Fruit fly (Drosophila melanogaster) whole organism, embryonic: ENCODE results near the gene Tcs6.
A peak's percentile ranks its signal among the peaks of the same experiment; 100 is the strongest.

Experiments used
- Antp ChIP-seq: fragments of 200-800 bp; sonication (Bioruptor generic); optimal IDR thresholded peaks from 3 replicates; lab custom pipeline; 2016; ENCODE audit warnings: missing biosample characterization, missing genetic modification characterization
- Asciz ChIP-seq: fragments of 200-800 bp; sonication (Bioruptor generic); optimal IDR thresholded peaks from 2 replicates; lab custom pipeline; 2017; ENCODE audit warnings: missing biosample characterization, mild to moderate bottlenecking, missing genetic modification characterization, missing genetic modification reagents
- CG10366 ChIP-seq: fragments of 200-800 bp; sonication (Bioruptor generic); IDR thresholded peaks from 2 replicates; pipeline ENCODE4 v1.3.6; 2022; ENCODE audit warnings: missing biosample characterization, missing genetic modification characterization
- CG10959 ChIP-seq: fragments of 200-800 bp; sonication (Bioruptor generic); IDR thresholded peaks from 2 replicates; pipeline ENCODE4 v1.3.6; 2022; ENCODE audit warnings: missing biosample characterization, missing genetic modification characterization
- CG11560 ChIP-seq: fragments of 200-800 bp; sonication (Bioruptor generic); IDR thresholded peaks from 3 replicates; pipeline ENCODE4 v1.3.6; 2022; ENCODE audit warnings: missing biosample characterization, missing genetic modification characterization
- CG12769 ChIP-seq: fragments of 200-800 bp; sonication (Bioruptor generic); optimal IDR thresholded peaks from 2 replicates; lab custom pipeline; 2019; ENCODE audit warnings: missing biosample characterization, mild to moderate bottlenecking, missing genetic modification characterization, moderate library complexity
- CG13287 ChIP-seq: fragments of 200-800 bp; sonication (Bioruptor generic); IDR thresholded peaks from 2 replicates; pipeline ENCODE4 v1.3.6; 2022; ENCODE audit warnings: missing biosample characterization, missing genetic modification characterization; ENCODE audit not compliant: partially characterized antibody
- CG13894 ChIP-seq: fragments of 200-800 bp; sonication (Bioruptor generic); optimal IDR thresholded peaks from 3 replicates; lab custom pipeline; 2018; ENCODE audit warnings: missing biosample characterization, mild to moderate bottlenecking, missing genetic modification characterization, moderate library complexity
- CG15479 ChIP-seq: fragments of 200-800 bp; sonication (Bioruptor generic); optimal IDR thresholded peaks from 3 replicates; lab custom pipeline; 2019; ENCODE audit warnings: missing biosample characterization, mild to moderate bottlenecking, missing genetic modification characterization, moderate library complexity
- CG15696 ChIP-seq: fragments of 200-800 bp; sonication (Bioruptor generic); optimal IDR thresholded peaks from 2 replicates; lab custom pipeline; 2019; ENCODE audit warnings: missing biosample characterization, mild to moderate bottlenecking, missing genetic modification characterization, moderate library complexity
- CG16815 ChIP-seq: fragments of 200-800 bp; sonication (Bioruptor generic); optimal IDR thresholded peaks from 3 replicates; lab custom pipeline; 2017; ENCODE audit warnings: missing biosample characterization, mild to moderate bottlenecking, missing genetic modification characterization
- CG17328 ChIP-seq: fragments of 200-800 bp; sonication (Bioruptor generic); IDR thresholded peaks from 2 replicates; pipeline ENCODE4 v1.3.6; 2022; ENCODE audit warnings: missing biosample characterization, missing genetic modification characterization
- CG17612 ChIP-seq: fragments of 200-800 bp; sonication (Bioruptor generic); IDR thresholded peaks from 2 replicates; pipeline ENCODE4 v1.3.6; 2022; ENCODE audit warnings: missing biosample characterization, missing genetic modification characterization
- CG31365 ChIP-seq: fragments of 200-800 bp; sonication (Bioruptor generic); optimal IDR thresholded peaks from 2 replicates; lab custom pipeline; 2018; ENCODE audit warnings: missing biosample characterization, mild to moderate bottlenecking, missing genetic modification characterization
- CG3838 ChIP-seq: fragments of 200-800 bp; sonication (Bioruptor generic); optimal IDR thresholded peaks from 3 replicates; lab custom pipeline; 2016; ENCODE audit warnings: missing biosample characterization, missing genetic modification characterization
- CG4424 ChIP-seq: fragments of 200-800 bp; sonication (Bioruptor generic); optimal IDR thresholded peaks from 3 replicates; lab custom pipeline; 2016; ENCODE audit warnings: missing biosample characterization, missing genetic modification characterization
- CG6689 ChIP-seq: fragments of 200-800 bp; sonication (Bioruptor generic); IDR thresholded peaks from 2 replicates; pipeline ENCODE4 v1.3.6; 2022; ENCODE audit warnings: missing biosample characterization, missing genetic modification characterization
- CG8359 ChIP-seq: fragments of 200-800 bp; sonication (Bioruptor generic); optimal IDR thresholded peaks from 2 replicates; lab custom pipeline; 2017; ENCODE audit warnings: missing biosample characterization, mild to moderate bottlenecking, missing genetic modification characterization, borderline replicate concordance
- Dip2 ChIP-seq: fragments of 200-800 bp; sonication (Bioruptor generic); IDR thresholded peaks from 2 replicates; pipeline ENCODE4 v1.3.6; 2022; ENCODE audit warnings: missing biosample characterization, missing genetic modification characterization
- Gug ChIP-seq: fragments of 200-800 bp; sonication (Bioruptor generic); IDR thresholded peaks from 4 replicates; pipeline ENCODE4 v1.3.6; 2022; ENCODE audit warnings: missing biosample characterization, missing genetic modification characterization
- HHEX ChIP-seq: fragments of 200-800 bp; sonication (Bioruptor generic); optimal IDR thresholded peaks from 3 replicates; lab custom pipeline; 2017; ENCODE audit warnings: missing biosample characterization, mild to moderate bottlenecking, missing genetic modification characterization, missing genetic modification reagents
- Hey ChIP-seq: fragments of 200-800 bp; sonication (Bioruptor generic); optimal IDR thresholded peaks from 3 replicates; lab custom pipeline; 2018; ENCODE audit warnings: missing biosample characterization, mild to moderate bottlenecking, missing genetic modification characterization
- Lhr ChIP-seq: fragments of 200-800 bp; sonication (Bioruptor generic); optimal IDR thresholded peaks from 3 replicates; lab custom pipeline; 2017; ENCODE audit warnings: mild to moderate bottlenecking, missing biosample characterization, missing genetic modification reagents, missing genetic modification characterization
- Mad ChIP-seq: fragments of 200-800 bp; sonication (Bioruptor generic); optimal IDR thresholded peaks from 2 replicates; lab custom pipeline; 2016; ENCODE audit warnings: missing biosample characterization, missing genetic modification characterization
- Oaz ChIP-seq: fragments of 200-800 bp; sonication (Bioruptor generic); IDR thresholded peaks from 2 replicates; pipeline ENCODE4 v1.3.6; 2022; ENCODE audit warnings: missing biosample characterization, missing genetic modification characterization
- Optix ChIP-seq: fragments of 200-800 bp; sonication (Bioruptor generic); IDR thresholded peaks from 3 replicates; pipeline ENCODE4 v1.3.6; 2022; ENCODE audit warnings: missing biosample characterization, missing genetic modification characterization
- Rfx ChIP-seq: fragments of 200-800 bp; sonication (Bioruptor generic); IDR thresholded peaks from 2 replicates; pipeline ENCODE4 v1.3.6; 2022; ENCODE audit warnings: missing biosample characterization, missing genetic modification characterization
- Xrp1 ChIP-seq: fragments of 200-800 bp; sonication (Bioruptor generic); IDR thresholded peaks from 2 replicates; pipeline ENCODE4 v1.3.6; 2022; ENCODE audit warnings: missing biosample characterization, missing genetic modification characterization
- al ChIP-seq: fragments of 200-800 bp; sonication (Bioruptor generic); IDR thresholded peaks from 2 replicates; pipeline ENCODE4 v1.3.6; 2022; ENCODE audit warnings: missing biosample characterization, missing genetic modification characterization
- ase ChIP-seq: fragments of 200-800 bp; sonication (Bioruptor generic); IDR thresholded peaks from 3 replicates; pipeline ENCODE4 v1.3.6; 2022; ENCODE audit warnings: missing biosample characterization, missing genetic modification characterization
- bowl ChIP-seq: fragments of 200-800 bp; sonication (Bioruptor generic); IDR thresholded peaks from 2 replicates; pipeline ENCODE4 v1.3.6; 2022; ENCODE audit warnings: missing biosample characterization, missing genetic modification characterization
- bsh ChIP-seq, 2 experiments: fragments of 200-800 bp; sonication (Bioruptor generic); optimal IDR thresholded peaks; 2 replicates each; lab custom pipeline; 2017 to 2018; ENCODE audit warnings: mild to moderate bottlenecking in 2 of 2, missing biosample characterization in 2 of 2, missing genetic modification characterization in 2 of 2, moderate library complexity in 1 of 2
- cad ChIP-seq: fragments of >200 bp; optimal IDR thresholded peaks from 2 replicates; lab custom pipeline; 2017; ENCODE audit warnings: missing biosample characterization, missing genetic modification characterization
- cato ChIP-seq: fragments of 200-800 bp; sonication (Bioruptor generic); optimal IDR thresholded peaks from 2 replicates; lab custom pipeline; 2016; ENCODE audit warnings: missing biosample characterization, missing genetic modification characterization, borderline replicate concordance
- cwo ChIP-seq: fragments of 200-800 bp; sonication (Bioruptor generic); optimal IDR thresholded peaks from 3 replicates; lab custom pipeline; 2017; ENCODE audit warnings: missing biosample characterization, missing genetic modification characterization, mild to moderate bottlenecking, moderate library complexity, missing genetic modification reagents
- emc ChIP-seq: fragments of 200-800 bp; sonication (Bioruptor generic); optimal IDR thresholded peaks from 2 replicates; lab custom pipeline; 2016; ENCODE audit warnings: missing biosample characterization, missing genetic modification characterization
- gcm2 ChIP-seq: fragments of 200-800 bp; sonication (Bioruptor generic); optimal IDR thresholded peaks from 2 replicates; lab custom pipeline; 2016; ENCODE audit warnings: missing biosample characterization, missing genetic modification characterization
- mam ChIP-seq: fragments of 200-800 bp; sonication (Bioruptor generic); optimal IDR thresholded peaks from 3 replicates; lab custom pipeline; 2016; ENCODE audit warnings: missing biosample characterization, missing genetic modification characterization
- p53 ChIP-seq: fragments of 200-800 bp; sonication (Bioruptor generic); optimal IDR thresholded peaks from 2 replicates; lab custom pipeline; 2016; ENCODE audit warnings: missing biosample characterization, missing genetic modification characterization
- sc ChIP-seq, 3 experiments: fragments of >200 bp in 2 of 3; fragments of 200-800 bp in 1 of 3; sonication (Bioruptor generic) in 1 of 3; optimal IDR thresholded peaks; 2 replicates in 2 of 3; 3 replicates in 1 of 3; lab custom pipeline; 2017; ENCODE audit warnings: mild to moderate bottlenecking in 1 of 3, missing biosample characterization in 1 of 3, missing genetic modification characterization in 1 of 3, missing genetic modification reagents in 1 of 3
- schlank ChIP-seq: fragments of 200-800 bp; sonication (Bioruptor generic); optimal IDR thresholded peaks from 2 replicates; lab custom pipeline; 2018; ENCODE audit warnings: missing biosample characterization, mild to moderate bottlenecking, missing genetic modification characterization
- seq ChIP-seq: fragments of 200-800 bp; sonication (Bioruptor generic); IDR thresholded peaks from 2 replicates; pipeline ENCODE4 v1.3.6; 2022; ENCODE audit warnings: missing biosample characterization, missing genetic modification characterization
- tll ChIP-seq, 2 experiments: fragments of 200-800 bp in 1 of 2; fragments of >200 bp in 1 of 2; sonication (Bioruptor generic) in 1 of 2; optimal IDR thresholded peaks; 2 replicates each; lab custom pipeline; 2017 to 2019; ENCODE audit warnings: missing biosample characterization in 2 of 2, missing genetic modification characterization in 2 of 2, mild to moderate bottlenecking in 1 of 2, moderate library complexity in 1 of 2
- toy ChIP-seq: fragments of 200-800 bp; sonication (Bioruptor generic); IDR thresholded peaks from 2 replicates; pipeline ENCODE4 v1.3.6; 2022; ENCODE audit warnings: missing biosample characterization, missing genetic modification characterization
- vvl ChIP-seq: fragments of 200-800 bp; sonication (Bioruptor generic); IDR thresholded peaks from 2 replicates; pipeline ENCODE4 v1.3.6; 2022; ENCODE audit warnings: missing biosample characterization, missing genetic modification characterization
- yki ChIP-seq: fragments of >200 bp; optimal IDR thresholded peaks from 3 replicates; lab custom pipeline; 2018
- zen2 ChIP-seq: fragments of 200-800 bp; sonication (Bioruptor generic); IDR thresholded peaks from 3 replicates; pipeline ENCODE4 v1.3.6; 2022; ENCODE audit warnings: missing biosample characterization, missing genetic modification characterization; ENCODE audit not compliant: partially characterized antibody
- zfh2 ChIP-seq: fragments of 200-800 bp; sonication (Bioruptor generic); optimal IDR thresholded peaks from 2 replicates; lab custom pipeline; 2016; ENCODE audit warnings: missing biosample characterization, missing genetic modification characterization

Gene Tcs6

dm6 chr3R:26036153-26037144 is 21.6 kb downstream of the Tcs6 start (continued):
- peak; percentile 71 for TF ChIP-seq vvl
- TF ChIP-seq CG11560 (tag; lab: Robert Waterston, UW): no peak
- no peak for TF ChIP-seq p53 (GFP tag; lab: Kevin White, UChicago)
- peak; percentile 99 for TF ChIP-seq CG15696
- no peak for TF ChIP-seq Rfx
- TF ChIP-seq toy (GFP tag; lab: Robert Waterston, UW): no peak
- no peak for TF ChIP-seq bowl (GFP tag; lab: Robert Waterston, UW)
- TF ChIP-seq CG4424: peak; percentile 87
- no peak for TF ChIP-seq CG13894
- no peak for TF ChIP-seq Hey (tag; lab: Kevin White, UChicago)
- peak; percentile 80 for TF ChIP-seq CG6689 (GFP tag; lab: Robert Waterston, UW)
- TF ChIP-seq Optix (GFP tag; lab: Robert Waterston, UW): no peak
- TF ChIP-seq bsh (GFP tag; optimal IDR thresholded peaks at IDR 0.05; lab: Kevin White, UChicago): peak; percentile 84 to 96
- TF ChIP-seq zfh2: no peak
- peak; percentile 64 for TF ChIP-seq Mad (GFP tag; lab: Kevin White, UChicago)
- TF ChIP-seq zen2 (GFP tag; lab: Robert Waterston, UW): 0 out of 3 replicates have a peak, but pooled peaks have one; percentile 9
- TF ChIP-seq CG13287: no peak
- TF ChIP-seq CG31365 (tag; lab: Kevin White, UChicago): peak; percentile 25
- peak; percentile 62 for TF ChIP-seq cwo (GFP tag; lab: Kevin White, UChicago)
- TF ChIP-seq CG15479 (GFP tag; lab: Kevin White, UChicago): peak; percentile 97
- TF ChIP-seq CG10959: peak; percentile 85
- TF ChIP-seq CG17328 (GFP tag; lab: Robert Waterston, UW): peak; percentile 81; the same call in 1 of the 2 replicates
- peak; percentile 15 for TF ChIP-seq cad
- TF ChIP-seq emc (GFP tag; lab: Kevin White, UChicago): no peak
- peak; percentile 77 for TF ChIP-seq HHEX (GFP tag; lab: Kevin White, UChicago)
- peak; percentile 86 for TF ChIP-seq Lhr (GFP tag; lab: Kevin White, UChicago)
- no peak for TF ChIP-seq sc (optimal IDR thresholded peaks at IDR 0.05; lab: Kevin White, UChicago)
- TF ChIP-seq sc (GFP tag; optimal IDR thresholded peaks at IDR 0.05; lab: Kevin White, UChicago): peak; percentile 93
- TF ChIP-seq CG10366 (GFP tag; lab: Robert Waterston, UW): no peak; the same call in 1 of the 2 replicates
- no peak for TF ChIP-seq schlank (tag; lab: Kevin White, UChicago)
- TF ChIP-seq Gug (GFP tag; lab: Robert Waterston, UW): peak; percentile 17; the same call in 1 of the 4 replicates
- no peak for TF ChIP-seq CG17612 (GFP tag; lab: Robert Waterston, UW)
- TF ChIP-seq tll (GFP tag; optimal IDR thresholded peaks at IDR 0.05; lab: Kevin White, UChicago): peak in 1 of 2 experiments; percentile 61
- peak; percentile 49 for TF ChIP-seq seq (GFP tag; lab: Robert Waterston, UW)
- peak; percentile 59 for TF ChIP-seq cato (GFP tag; lab: Kevin White, UChicago)
- TF ChIP-seq Xrp1 (GFP tag; lab: Robert Waterston, UW): peak; percentile 88; the same call in 1 of the 2 replicates
- TF ChIP-seq Dip2: no peak
- peak; percentile 34 for TF ChIP-seq Antp (GFP tag; lab: Kevin White, UChicago)
- TF ChIP-seq al (GFP tag; lab: Robert Waterston, UW): no peak
- peak; percentile 30 for TF ChIP-seq mam (GFP tag; lab: Kevin White, UChicago)
- TF ChIP-seq ase (GFP tag; lab: Robert Waterston, UW): no peak; the same call in 2 of the 3 replicates
- peak; percentile 36 for TF ChIP-seq CG3838 (GFP tag; lab: Kevin White, UChicago)
- peak; percentile 94 for TF ChIP-seq CG16815 (GFP tag; lab: Kevin White, UChicago)
- peak; percentile 42 for TF ChIP-seq gcm2 (GFP tag; lab: Kevin White, UChicago)
- TF ChIP-seq Asciz: peak; percentile 89
- TF ChIP-seq CG8359: peak; percentile 89
- TF ChIP-seq Oaz (GFP tag; lab: Robert Waterston, UW): no peak
- peak; percentile 37 for TF ChIP-seq CG12769 (tag; lab: Kevin White, UChicago)
- peak; percentile 87 for TF ChIP-seq yki (lab: Kevin White, UChicago)
